Worm (Caenorhabditis elegans): Measurements from ENCODE around the gene F55C10.4.

The F55C10.4 gene

ce11 chrV:11436407-11436806, 49.9 kb downstream of the F55C10.4 start:
- TF ChIP-seq dpl-1 (GFP tag; optimal IDR thresholded peaks at IDR 0.05) (no peak), lin-14 (GFP tag; optimal IDR thresholded peaks at IDR 0.05) (peak; percentile 33)
